Worm (Caenorhabditis elegans): ENCODE results near the gene ctbp-1.

ce11 chrX:5839143-5839542 is 23.4 kb upstream of the ctbp-1 start:
- TF ChIP-seq repo-1 (tag; optimal IDR thresholded peaks at IDR 0.05), result no peak
- TF ChIP-seq hsf-1 (GFP tag; IDR thresholded peaks at IDR 0.05), result no peak
- TF ChIP-seq F49E8.2 (tag; optimal IDR thresholded peaks at IDR 0.05; ENCODE audit: insufficient read depth), result no peak
- no peak for TF ChIP-seq fkh-3 (tag; optimal IDR thresholded peaks at IDR 0.05)
- TF ChIP-seq tbx-9 (tag; optimal IDR thresholded peaks at IDR 0.05; ENCODE audit: borderline replicate concordance), result no peak
- no peak for TF ChIP-seq pha-4 (tag; optimal IDR thresholded peaks at IDR 0.05)
- no peak for TF ChIP-seq ceh-27 (GFP tag; optimal IDR thresholded peaks at IDR 0.05)

All from whole organism, young adult.